Worm (Caenorhabditis elegans): ENCODE measurements around the gene C50B6.7.

- no peak for TF ChIP-seq cog-1 (tag; optimal IDR thresholded peaks at IDR 0.05)
- no peak for TF ChIP-seq klf-2 (GFP tag; conservative IDR thresholded peaks at IDR 0.05)
- TF ChIP-seq flt-1 (GFP tag; IDR thresholded peaks at IDR 0.05) = no peak
- no peak for TF ChIP-seq ztf-23 (GFP tag; IDR thresholded peaks at IDR 0.05)
- no peak for TF ChIP-seq tab-1 (GFP tag; IDR thresholded peaks at IDR 0.05)
Measured at ce11 chrV:13369663-13370062, 44.9 kb upstream of the C50B6.7 start.

Measured in whole organism, midembryonic.